Worm (Caenorhabditis elegans): ENCODE data around the gene ced-11.

ced-11 gene

ce11 chrIII:9118921-9119606, at the start of gene ced-11:
ced-11 (plus strand) TSS chrIII:9119556.
- TF ChIP-seq pax-1 (tag; optimal IDR thresholded peaks at IDR 0.05) = no peak
- no peak for TF ChIP-seq ceh-48 (tag; optimal IDR thresholded peaks at IDR 0.05)
- TF ChIP-seq ceh-30 (tag; optimal IDR thresholded peaks at IDR 0.05) = no peak
- no peak for TF ChIP-seq ceh-24 (tag; optimal IDR thresholded peaks at IDR 0.05)
- TF ChIP-seq ceh-22 (tag; optimal IDR thresholded peaks at IDR 0.05) = no peak
- TF ChIP-seq ceh-14 (tag; optimal IDR thresholded peaks at IDR 0.05) = no peak
- TF ChIP-seq nfya-1 (tag; optimal IDR thresholded peaks at IDR 0.05) = no peak
- TF ChIP-seq lim-6 (tag; optimal IDR thresholded peaks at IDR 0.05) = no peak
- no peak for TF ChIP-seq gmeb-2 (tag; optimal IDR thresholded peaks at IDR 0.05)
- no peak for TF ChIP-seq ceh-9 (tag; optimal IDR thresholded peaks at IDR 0.05)
- TF ChIP-seq unc-55 (GFP tag; optimal IDR thresholded peaks at IDR 0.05) = no peak
- no peak for TF ChIP-seq fkh-6 (tag; optimal IDR thresholded peaks at IDR 0.05)

ce11 chrIII:9069712-9070111, 49.6 kb upstream of the ced-11 start:
- TF ChIP-seq ceh-34 (tag; optimal IDR thresholded peaks at IDR 0.05) = no peak
- no peak for TF ChIP-seq unc-42 (tag; optimal IDR thresholded peaks at IDR 0.05)
- no peak for TF ChIP-seq ceh-45 (GFP tag; IDR thresholded peaks at IDR 0.05)
- TF ChIP-seq ceh-22 (tag; optimal IDR thresholded peaks at IDR 0.05) = no peak
- no peak for TF ChIP-seq pros-1 (tag; optimal IDR thresholded peaks at IDR 0.05)
- no peak for TF ChIP-seq hlh-6 (tag; optimal IDR thresholded peaks at IDR 0.05)
- no peak for TF ChIP-seq hlh-30 (tag; optimal IDR thresholded peaks at IDR 0.05; ENCODE audit: insufficient read depth)
- no peak for TF ChIP-seq C38D4.7 (GFP tag; optimal IDR thresholded peaks at IDR 0.05)
- no peak for TF ChIP-seq sox-4 (tag; optimal IDR thresholded peaks at IDR 0.05)
- no peak for TF ChIP-seq ceh-30 (tag; optimal IDR thresholded peaks at IDR 0.05)

ce11 chrIII:9071372-9071771, 48.0 kb upstream of the ced-11 start, which contains the start of gene lin-12:
lin-12 (minus strand) TSS chrIII:9071472.
- TF ChIP-seq pag-3 (tag; optimal IDR thresholded peaks at IDR 0.05; ENCODE audit: borderline replicate concordance) = no peak
- TF ChIP-seq pat-9 (tag; optimal IDR thresholded peaks at IDR 0.05) = no peak
- TF ChIP-seq C38D4.7 (GFP tag; optimal IDR thresholded peaks at IDR 0.05) = no peak
- no peak for TF ChIP-seq ceh-18 (tag; optimal IDR thresholded peaks at IDR 0.05)

ce11 chrIII:9072704-9073103, 46.7 kb upstream of the ced-11 start:
- TF ChIP-seq hlh-15 (tag; optimal IDR thresholded peaks at IDR 0.05) (no peak), lin-11 (tag; optimal IDR thresholded peaks at IDR 0.05) (no peak), pat-9 (tag; optimal IDR thresholded peaks at IDR 0.05) (no peak), pha-2 (tag; optimal IDR thresholded peaks at IDR 0.05) (no peak), ceh-2 (tag; optimal IDR thresholded peaks at IDR 0.05) (no peak), pros-1 (tag; optimal IDR thresholded peaks at IDR 0.05) (no peak), ttx-3 (tag; optimal IDR thresholded peaks at IDR 0.05) (no peak), ceh-22 (tag; optimal IDR thresholded peaks at IDR 0.05) (no peak), fkh-10 (GFP tag; optimal IDR thresholded peaks at IDR 0.05) (no peak), ceh-31 (tag; optimal IDR thresholded peaks at IDR 0.05) (no peak), ceh-19 (GFP tag; optimal IDR thresholded peaks at IDR 0.05) (no peak), dve-1 (tag; optimal IDR thresholded peaks at IDR 0.05) (no peak), hlh-13 (GFP tag; optimal IDR thresholded peaks at IDR 0.05) (no peak), elt-2 (tag; optimal IDR thresholded peaks at IDR 0.05) (no peak), ceh-48 (tag; optimal IDR thresholded peaks at IDR 0.05) (no peak)

ce11 chrIII:9075539-9075938, 43.8 kb upstream of the ced-11 start, which contains the start of gene F02A9.7:
F02A9.7 (minus strand) TSS chrIII:9075639.
- TF ChIP-seq hlh-15 (tag; optimal IDR thresholded peaks at IDR 0.05) = no peak
- TF ChIP-seq pqm-1 (tag; optimal IDR thresholded peaks at IDR 0.05) = no peak
- no peak for TF ChIP-seq ztf-16 (tag; optimal IDR thresholded peaks at IDR 0.05)
- TF ChIP-seq ref-2 (tag; optimal IDR thresholded peaks at IDR 0.05) = no peak
- no peak for TF ChIP-seq pax-1 (tag; optimal IDR thresholded peaks at IDR 0.05)
- TF ChIP-seq ceh-6 (GFP tag; optimal IDR thresholded peaks at IDR 0.05) = no peak
- no peak for TF ChIP-seq F13H6.1 (tag; optimal IDR thresholded peaks at IDR 0.05)
- TF ChIP-seq C08G9.2 (tag; optimal IDR thresholded peaks at IDR 0.05) = no peak
- no peak for TF ChIP-seq lin-11 (tag; optimal IDR thresholded peaks at IDR 0.05)
- no peak for TF ChIP-seq ceh-14 (tag; optimal IDR thresholded peaks at IDR 0.05)
- TF ChIP-seq tbx-2 (tag; optimal IDR thresholded peaks at IDR 0.05) = no peak
- no peak for TF ChIP-seq nfya-1 (tag; optimal IDR thresholded peaks at IDR 0.05)
- no peak for TF ChIP-seq ets-4 (tag; optimal IDR thresholded peaks at IDR 0.05)
- no peak for TF ChIP-seq T23F11.4 (GFP tag; optimal IDR thresholded peaks at IDR 0.05)
- TF ChIP-seq nhr-11 (tag; optimal IDR thresholded peaks at IDR 0.05) = no peak
- no peak for TF ChIP-seq odd-2 (tag; optimal IDR thresholded peaks at IDR 0.05)
- TF ChIP-seq che-1 (tag; optimal IDR thresholded peaks at IDR 0.05) = no peak
